Worm (Caenorhabditis elegans) whole organism, L1 larva: ENCODE data around the gene sca-1.

ENCODE experiments used
- ama-1 ChIP-seq: fragments of 150-350 bp; optimal IDR thresholded peaks from 2 replicates; lab custom pipeline; 2014
- fkh-10 ChIP-seq: sonication (generic microtip); optimal IDR thresholded peaks from 2 replicates; lab custom pipeline; 2017; ENCODE audit warnings: missing biosample characterization, missing genetic modification reagents, missing genetic modification characterization
- hlh-17 ChIP-seq: fragments of 200-800 bp; sonication (Bioruptor generic); optimal IDR thresholded peaks from 2 replicates; lab custom pipeline; 2018; ENCODE audit warnings: missing genetic modification characterization, mild to moderate bottlenecking, missing compliant biosample characterization, moderate library complexity, borderline replicate concordance
- irx-1 ChIP-seq: sonication (generic microtip); optimal IDR thresholded peaks from 2 replicates; lab custom pipeline; 2016; ENCODE audit warnings: missing genetic modification characterization, missing compliant biosample characterization
- jun-1 ChIP-seq: fragments of 150-350 bp; optimal IDR thresholded peaks from 2 replicates; lab custom pipeline; 2014; ENCODE audit warnings: missing biosample characterization, missing genetic modification reagents, missing genetic modification characterization
- nhr-71 ChIP-seq: sonication (generic microtip); optimal IDR thresholded peaks from 2 replicates; lab custom pipeline; 2016; ENCODE audit warnings: mild to moderate bottlenecking, missing genetic modification characterization, moderate library complexity, missing compliant biosample characterization
- nhr-76 ChIP-seq: sonication (generic microtip); optimal IDR thresholded peaks from 2 replicates; lab custom pipeline; 2017; ENCODE audit warnings: missing biosample characterization, missing genetic modification characterization
- snpc-4 ChIP-seq: fragments of 150-350 bp; optimal IDR thresholded peaks from 2 replicates; lab custom pipeline; 2014; ENCODE audit warnings: missing biosample characterization, missing genetic modification characterization
- sup-37 ChIP-seq: fragments of 200-800 bp; sonication (Bioruptor generic); optimal IDR thresholded peaks from 2 replicates; lab custom pipeline; 2018; ENCODE audit warnings: mild to moderate bottlenecking, missing genetic modification characterization, missing compliant biosample characterization

DNA sequence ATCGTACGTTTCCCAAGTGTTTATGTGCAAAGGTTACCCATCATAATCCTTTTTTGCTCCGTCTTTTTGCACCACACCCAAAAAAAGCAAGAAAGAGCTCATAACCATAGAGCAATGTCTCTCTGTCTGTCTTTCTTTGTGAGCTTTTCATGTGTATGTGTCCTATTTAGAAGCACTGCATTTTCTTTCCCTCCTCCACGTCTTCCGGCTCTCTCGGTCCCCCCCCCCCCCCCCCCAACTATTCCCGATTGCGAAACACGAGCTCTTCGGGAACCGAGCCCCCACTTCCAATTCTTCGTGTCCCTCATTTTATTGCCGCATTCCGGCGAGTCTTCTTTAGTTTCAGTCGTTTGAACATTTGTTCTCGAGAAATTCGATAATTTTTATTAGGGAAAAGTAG, 9.8 kb downstream of the sca-1 start:
- TF ChIP-seq ama-1 (no peak), nhr-71 (no peak), fkh-10 (GFP tag; lab: Kevin White, UChicago) (no peak), snpc-4 (tag; lab: Kevin White, UChicago) (no peak), sup-37 (GFP tag; lab: Kevin White, UChicago) (no peak), irx-1 (tag; lab: Kevin White, UChicago) (no peak), jun-1 (tag; lab: Kevin White, UChicago) (no peak), nhr-76 (no peak), hlh-17 (GFP tag; lab: Kevin White, UChicago) (no peak)
